Fruit fly (Drosophila melanogaster): Measurements from ENCODE around the gene Reph.

Reph gene

dm6 chr2L:3855528-3856189 is 52.3 kb downstream of the Reph start (continued):
- TF ChIP-seq kni (GFP tag; optimal IDR thresholded peaks at IDR 0.05), result no peak
- TF ChIP-seq gcm2 (GFP tag; optimal IDR thresholded peaks at IDR 0.05), result no peak
- TF ChIP-seq Mad (GFP tag; optimal IDR thresholded peaks at IDR 0.05), result no peak
- TF ChIP-seq CG9876 (GFP tag; optimal IDR thresholded peaks at IDR 0.05), result no peak
- no peak for TF ChIP-seq ap (GFP tag; IDR thresholded peaks at IDR 0.05)
- TF ChIP-seq Spps (tag; optimal IDR thresholded peaks at IDR 0.05), result no peak
- no peak for TF ChIP-seq Atf-2 (GFP tag; optimal IDR thresholded peaks at IDR 0.05)
- TF ChIP-seq E2f1 (GFP tag; IDR thresholded peaks at IDR 0.05), result no peak
- no peak for TF ChIP-seq CG8089 (GFP tag; optimal IDR thresholded peaks at IDR 0.05)
- no peak for TF ChIP-seq Eip74EF (GFP tag; optimal IDR thresholded peaks at IDR 0.05)
- no peak for TF ChIP-seq Atf6 (GFP tag; IDR thresholded peaks at IDR 0.05)
- no peak for TF ChIP-seq sqz (GFP tag; optimal IDR thresholded peaks at IDR 0.05)
- TF ChIP-seq CG8924 (tag; optimal IDR thresholded peaks at IDR 0.05), result peak; percentile 42
- TF ChIP-seq en (GFP tag; optimal IDR thresholded peaks at IDR 0.05), result no peak
- no peak for TF ChIP-seq pb (GFP tag; optimal IDR thresholded peaks at IDR 0.05)
- TF ChIP-seq CG31365 (tag; optimal IDR thresholded peaks at IDR 0.05), result no peak
- no peak for TF ChIP-seq Sry-β (GFP tag; optimal IDR thresholded peaks at IDR 0.05)
- TF ChIP-seq NK7.1 (GFP tag; optimal IDR thresholded peaks at IDR 0.05), result no peak
- TF ChIP-seq CG1024 (GFP tag; IDR thresholded peaks at IDR 0.05), result no peak
- TF ChIP-seq schlank (tag; optimal IDR thresholded peaks at IDR 0.05), result no peak
- no peak for TF ChIP-seq btn (GFP tag; optimal IDR thresholded peaks at IDR 0.05)
- TF ChIP-seq ERR (GFP tag; optimal IDR thresholded peaks at IDR 0.05), result no peak
- TF ChIP-seq cato (GFP tag; optimal IDR thresholded peaks at IDR 0.05; ENCODE audit: borderline replicate concordance), result no peak
- TF ChIP-seq esg (GFP tag; conservative IDR thresholded peaks at IDR 0.05), result no peak
- no peak for TF ChIP-seq Optix (GFP tag; IDR thresholded peaks at IDR 0.05)
- no peak for TF ChIP-seq Opbp (GFP tag; IDR thresholded peaks at IDR 0.05; ENCODE audit: partially characterized antibody)
- no peak for TF ChIP-seq Awh (GFP tag; IDR thresholded peaks at IDR 0.05)
- TF ChIP-seq Fer2 (tag; optimal IDR thresholded peaks at IDR 0.05), result no peak
- no peak for TF ChIP-seq pnt (GFP tag; optimal IDR thresholded peaks at IDR 0.05)
- TF ChIP-seq kah (GFP tag; optimal IDR thresholded peaks at IDR 0.05), result no peak
- TF ChIP-seq CG7839 (tag; optimal IDR thresholded peaks at IDR 0.05), result peak; percentile 51
- TF ChIP-seq CG4730 (GFP tag; IDR thresholded peaks at IDR 0.05), result no peak
- TF ChIP-seq CG12391 (tag; optimal IDR thresholded peaks at IDR 0.05), result peak; percentile 42
- TF ChIP-seq aop (GFP tag; IDR thresholded peaks at IDR 0.05), result no peak
- no peak for TF ChIP-seq CG9932 (GFP tag; IDR thresholded peaks at IDR 0.05)
- no peak for TF ChIP-seq Bgb (GFP tag; IDR thresholded peaks at IDR 0.05; ENCODE audit: partially characterized antibody)
- no peak for TF ChIP-seq Max (GFP tag; optimal IDR thresholded peaks at IDR 0.05)
- no peak for TF ChIP-seq CG8944 (GFP tag; optimal IDR thresholded peaks at IDR 0.05)
- no peak for TF ChIP-seq H15 (GFP tag; IDR thresholded peaks at IDR 0.05)
- no peak for TF ChIP-seq bigmax (GFP tag; optimal IDR thresholded peaks at IDR 0.05)
- TF ChIP-seq ssp (GFP tag; IDR thresholded peaks at IDR 0.05), result no peak
- no peak for TF ChIP-seq CG4424 (GFP tag; optimal IDR thresholded peaks at IDR 0.05)
- no peak for TF ChIP-seq Sry-δ (GFP tag; optimal IDR thresholded peaks at IDR 0.05)
- TF ChIP-seq sr (GFP tag; IDR thresholded peaks at IDR 0.05), result no peak
- peak; percentile 54 for TF ChIP-seq CG18262 (tag; optimal IDR thresholded peaks at IDR 0.05)
- TF ChIP-seq tll (GFP tag; optimal IDR thresholded peaks at IDR 0.05), result no peak
- no peak for TF ChIP-seq CG11696 (GFP tag; IDR thresholded peaks at IDR 0.05)
- no peak for TF ChIP-seq trh (GFP tag; optimal IDR thresholded peaks at IDR 0.05)
- no peak for TF ChIP-seq CG4404 (GFP tag; IDR thresholded peaks at IDR 0.05)
- TF ChIP-seq ind (GFP tag; optimal IDR thresholded peaks at IDR 0.05), result no peak
- no peak for TF ChIP-seq Meics (GFP tag; optimal IDR thresholded peaks at IDR 0.05)
